Worm (Caenorhabditis elegans): ENCODE data around the gene F21D5.4.

The F21D5.4 gene

DNA sequence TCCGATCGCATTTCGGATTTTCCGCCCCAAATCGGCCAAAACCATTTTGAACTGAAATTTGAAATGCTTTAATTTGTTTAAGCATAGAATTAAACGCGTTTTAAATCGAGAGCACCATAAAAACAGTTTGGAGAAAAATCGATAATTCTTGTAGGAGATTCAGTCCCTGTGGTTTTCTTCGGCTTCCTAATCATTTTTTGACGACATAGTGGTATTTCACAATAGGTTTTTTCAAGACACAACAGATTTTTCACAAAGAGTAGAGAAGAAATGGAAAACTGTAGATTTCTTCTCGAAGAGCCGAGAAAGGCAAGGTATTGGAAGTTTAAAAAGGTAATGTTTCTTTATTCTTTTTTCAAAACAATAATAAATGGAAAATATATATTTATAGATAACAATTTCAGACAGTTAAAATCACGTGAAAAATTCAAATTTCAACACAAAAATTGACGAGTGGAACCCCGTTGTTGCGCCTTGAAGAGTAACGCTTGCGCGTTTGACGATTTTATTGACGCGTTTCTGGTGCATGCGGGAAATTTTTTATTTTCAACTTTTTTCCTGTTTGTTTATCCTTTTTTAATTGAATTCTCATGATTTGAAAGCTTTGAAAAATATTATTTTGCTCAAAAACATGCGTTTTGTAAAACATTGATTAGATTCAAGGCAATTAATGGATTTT is 5.9 kb downstream of the F21D5.4 start, which contains the start of gene F21D5.7:
Gene F21D5.7 (minus strand): TSS at position 51 of the 679 bp plus-strand sequence.
- TF ChIP-seq ZK546.5 (tag; optimal IDR thresholded peaks at IDR 0.05), result peak; percentile 3
- TF ChIP-seq blmp-1 (tag; optimal IDR thresholded peaks at IDR 0.05; ENCODE audit: insufficient read depth), result peak; percentile 43
- no peak for TF ChIP-seq ama-1 (optimal IDR thresholded peaks at IDR 0.05)
- TF ChIP-seq skn-1 (tag; optimal IDR thresholded peaks at IDR 0.05), result peak; percentile 41
- TF ChIP-seq dmd-4 (tag; optimal IDR thresholded peaks at IDR 0.05), result peak; percentile 26
- TF ChIP-seq nhr-11 (tag; optimal IDR thresholded peaks at IDR 0.05), result no peak
- TF ChIP-seq nhr-129 (tag; optimal IDR thresholded peaks at IDR 0.05), result peak; percentile 46
- TF ChIP-seq lin-13 (GFP tag; optimal IDR thresholded peaks at IDR 0.05), result peak; percentile 67
- TF ChIP-seq ceh-16 (tag; optimal IDR thresholded peaks at IDR 0.05), result no peak
- TF ChIP-seq ztf-4 (tag; optimal IDR thresholded peaks at IDR 0.05), result peak; percentile 52
- TF ChIP-seq fos-1 (tag; optimal IDR thresholded peaks at IDR 0.05), result peak; percentile 55
- TF ChIP-seq unc-55 (GFP tag; optimal IDR thresholded peaks at IDR 0.05), result peak; percentile 85
- TF ChIP-seq ceh-82 (tag; optimal IDR thresholded peaks at IDR 0.05), result no peak
- TF ChIP-seq snpc-4 (tag; optimal IDR thresholded peaks at IDR 0.05), result peak; percentile 31
- peak; percentile 84 for TF ChIP-seq sma-9 (GFP tag; optimal IDR thresholded peaks at IDR 0.05)
- TF ChIP-seq sma-9 (tag; optimal IDR thresholded peaks at IDR 0.05), result no peak
- peak; percentile 89 for TF ChIP-seq gmeb-1 (tag; optimal IDR thresholded peaks at IDR 0.05)
- TF ChIP-seq elt-3 (tag; optimal IDR thresholded peaks at IDR 0.05), result no peak
- no peak for TF ChIP-seq nhr-12 (tag; optimal IDR thresholded peaks at IDR 0.05)
- TF ChIP-seq nhr-10 (tag; optimal IDR thresholded peaks at IDR 0.05), result no peak
- TF ChIP-seq aly-2 (tag; optimal IDR thresholded peaks at IDR 0.05), result no peak
- TF ChIP-seq ztf-11 (tag; optimal IDR thresholded peaks at IDR 0.05), result no peak
- TF ChIP-seq R02D3.7 (tag; optimal IDR thresholded peaks at IDR 0.05), result no peak
- peak in 1 of 2 experiments; percentile 31 for TF ChIP-seq mdl-1 (tag; optimal IDR thresholded peaks at IDR 0.05)
- peak; percentile 37 for TF ChIP-seq sem-4 (tag; optimal IDR thresholded peaks at IDR 0.05)
- no peak for TF ChIP-seq ztf-1 (GFP tag; conservative IDR thresholded peaks at IDR 0.05)
- TF ChIP-seq F13H6.1 (tag; optimal IDR thresholded peaks at IDR 0.05), result no peak
- TF ChIP-seq lsy-2 (tag; optimal IDR thresholded peaks at IDR 0.05), result peak; percentile 68 to 89
- peak; percentile 55 for TF ChIP-seq lin-11 (tag; optimal IDR thresholded peaks at IDR 0.05)
- TF ChIP-seq nhr-23 (tag; optimal IDR thresholded peaks at IDR 0.05), result no peak
- TF ChIP-seq zag-1 (tag; optimal IDR thresholded peaks at IDR 0.05), result no peak
- TF ChIP-seq nhr-21 (tag; optimal IDR thresholded peaks at IDR 0.05), result peak; percentile 70
- no peak for TF ChIP-seq elt-1 (tag; optimal IDR thresholded peaks at IDR 0.05)
- TF ChIP-seq unc-62 (GFP tag; optimal IDR thresholded peaks at IDR 0.05), result no peak
- peak; percentile 11 for TF ChIP-seq egl-27 (tag; optimal IDR thresholded peaks at IDR 0.05)
- no peak for TF ChIP-seq mbf-1 (tag; optimal IDR thresholded peaks at IDR 0.05)
- TF ChIP-seq nhr-237 (tag; optimal IDR thresholded peaks at IDR 0.05), result no peak
- TF ChIP-seq peb-1 (tag; optimal IDR thresholded peaks at IDR 0.05), result no peak
- no peak for TF ChIP-seq alr-1 (tag; optimal IDR thresholded peaks at IDR 0.05)
- TF ChIP-seq mab-5 (tag; optimal IDR thresholded peaks at IDR 0.05), result peak; percentile 31
- TF ChIP-seq crh-2 (tag; optimal IDR thresholded peaks at IDR 0.05), result peak; percentile 91
- TF ChIP-seq Y55F3AM.14 (GFP tag; optimal IDR thresholded peaks at IDR 0.05), result no peak
- peak; percentile 89 for TF ChIP-seq C34F6.9 (tag; optimal IDR thresholded peaks at IDR 0.05)
- no peak for TF ChIP-seq lin-39 (tag; optimal IDR thresholded peaks at IDR 0.05)
- peak; percentile 35 for TF ChIP-seq nhr-6 (tag; optimal IDR thresholded peaks at IDR 0.05)
- no peak for TF ChIP-seq unc-39 (tag; optimal IDR thresholded peaks at IDR 0.05)
- TF ChIP-seq nhr-25 (tag; optimal IDR thresholded peaks at IDR 0.05), result no peak
- TF ChIP-seq sma-3 (GFP tag; optimal IDR thresholded peaks at IDR 0.05), result no peak
- no peak for TF ChIP-seq nhr-77 (tag; optimal IDR thresholded peaks at IDR 0.05)

Data from whole organism, L2 larva.